Worm (Caenorhabditis elegans): ENCODE data around the gene F13B12.7.

F13B12.7 gene

DNA sequence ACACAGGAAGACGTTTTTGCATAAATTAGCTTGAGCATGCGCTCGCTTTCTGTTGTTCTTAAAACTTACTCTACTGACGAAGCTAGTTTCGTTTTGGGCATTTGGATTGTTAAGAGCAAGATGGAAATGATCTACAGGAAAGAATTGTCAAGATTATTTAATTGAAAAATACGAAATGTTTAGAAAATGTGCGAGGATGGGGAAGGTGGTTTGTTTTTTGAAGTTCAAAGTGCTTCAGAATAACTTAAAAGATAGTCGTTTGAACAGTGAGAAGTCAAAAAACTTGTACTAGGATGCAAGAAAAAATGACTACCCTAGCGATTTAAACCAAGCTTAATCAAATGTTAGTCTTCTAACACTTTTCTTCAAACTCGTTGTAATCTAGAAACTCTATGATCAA lies 13.5 kb downstream of the F13B12.7 start, which contains the start of gene srb-17:
srb-17 (minus strand) TSS at position 101 of the 400 bp plus-strand sequence.
- TF ChIP-seq nhr-12 (tag; optimal IDR thresholded peaks at IDR 0.05) (no peak), unc-39 (tag; optimal IDR thresholded peaks at IDR 0.05) (no peak), ceh-16 (tag; optimal IDR thresholded peaks at IDR 0.05) (no peak), egl-27 (tag; optimal IDR thresholded peaks at IDR 0.05) (no peak), nhr-23 (tag; optimal IDR thresholded peaks at IDR 0.05) (no peak), sma-3 (GFP tag; optimal IDR thresholded peaks at IDR 0.05) (no peak), sem-4 (tag; optimal IDR thresholded peaks at IDR 0.05) (no peak), unc-55 (GFP tag; optimal IDR thresholded peaks at IDR 0.05) (no peak), snpc-4 (tag; optimal IDR thresholded peaks at IDR 0.05) (no peak), sma-9 (GFP tag; optimal IDR thresholded peaks at IDR 0.05) (no peak), sma-9 (tag; optimal IDR thresholded peaks at IDR 0.05) (no peak), C34F6.9 (tag; optimal IDR thresholded peaks at IDR 0.05) (no peak), ztf-11 (tag; optimal IDR thresholded peaks at IDR 0.05) (no peak), nhr-10 (tag; optimal IDR thresholded peaks at IDR 0.05) (no peak), R02D3.7 (tag; optimal IDR thresholded peaks at IDR 0.05) (no peak)

DNA sequence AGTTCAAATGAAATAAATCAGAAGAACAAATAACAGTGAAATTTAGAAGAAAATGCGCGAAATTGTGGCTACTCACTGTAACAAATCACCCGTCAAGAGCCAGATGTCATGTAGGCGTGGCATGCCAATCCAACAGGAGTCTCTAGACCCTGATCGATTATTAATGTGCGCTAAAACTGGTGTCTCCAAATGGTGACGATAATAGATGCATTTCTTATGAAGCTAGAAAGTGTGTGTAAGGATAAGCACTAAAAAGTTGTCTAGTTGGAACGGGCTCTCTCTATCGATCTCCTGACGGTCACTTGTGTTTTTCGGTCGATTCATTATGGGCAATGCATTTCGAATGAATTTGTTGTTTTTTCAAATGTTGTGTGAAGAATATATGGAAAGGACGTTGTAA lies 18.2 kb downstream of the F13B12.7 start, which contains the start of gene mec-3:
mec-3 (minus strand) TSS at position 101 of the 400 bp plus-strand sequence.
- TF ChIP-seq unc-39 (tag; optimal IDR thresholded peaks at IDR 0.05) (no peak), unc-55 (GFP tag; optimal IDR thresholded peaks at IDR 0.05) (peak; percentile 66)

ce11 chrIV:10462608-10463007 lies 19.0 kb downstream of the F13B12.7 start:
- TF ChIP-seq mdl-1 (tag; optimal IDR thresholded peaks at IDR 0.05) (no peak), F13H6.1 (tag; optimal IDR thresholded peaks at IDR 0.05) (no peak), peb-1 (tag; optimal IDR thresholded peaks at IDR 0.05) (no peak), ztf-4 (tag; optimal IDR thresholded peaks at IDR 0.05) (no peak), blmp-1 (tag; optimal IDR thresholded peaks at IDR 0.05; ENCODE audit: insufficient read depth) (no peak)

DNA sequence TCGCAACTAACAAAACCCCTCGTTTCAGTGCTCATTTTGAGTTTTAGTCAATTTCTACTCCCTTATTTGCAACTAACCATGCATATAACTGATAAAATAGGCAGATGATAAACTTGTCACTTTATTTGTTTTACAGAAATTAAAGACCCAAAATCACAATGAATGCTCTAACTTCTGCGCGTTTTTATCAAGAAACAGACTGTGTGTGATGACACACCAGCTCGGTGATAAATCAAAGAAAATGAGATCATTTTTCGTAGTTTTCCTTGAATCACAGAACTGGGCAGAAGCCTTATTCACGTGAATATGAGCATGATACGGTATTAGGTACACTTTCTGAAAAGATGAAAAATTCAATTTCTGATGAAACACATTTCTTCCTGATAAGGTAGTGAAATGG lies 19.5 kb downstream of the F13B12.7 start:
- TF ChIP-seq sma-9 (GFP tag; optimal IDR thresholded peaks at IDR 0.05), result peak; percentile 79
- TF ChIP-seq sma-9 (tag; optimal IDR thresholded peaks at IDR 0.05), result no peak
- no peak for TF ChIP-seq nhr-129 (tag; optimal IDR thresholded peaks at IDR 0.05)
- TF ChIP-seq nhr-12 (tag; optimal IDR thresholded peaks at IDR 0.05), result no peak
- TF ChIP-seq sma-3 (GFP tag; optimal IDR thresholded peaks at IDR 0.05), result peak; percentile 17
- TF ChIP-seq ztf-11 (tag; optimal IDR thresholded peaks at IDR 0.05), result no peak
- peak; percentile 98 for TF ChIP-seq fos-1 (tag; optimal IDR thresholded peaks at IDR 0.05)
- no peak for TF ChIP-seq elt-1 (tag; optimal IDR thresholded peaks at IDR 0.05)
- TF ChIP-seq gmeb-1 (tag; optimal IDR thresholded peaks at IDR 0.05), result peak; percentile 62
- TF ChIP-seq egl-27 (tag; optimal IDR thresholded peaks at IDR 0.05), result no peak
- TF ChIP-seq crh-2 (tag; optimal IDR thresholded peaks at IDR 0.05), result peak; percentile 33
- TF ChIP-seq unc-55 (GFP tag; optimal IDR thresholded peaks at IDR 0.05), result no peak

ce11 chrIV:10463987-10464638 lies 20.5 kb downstream of the F13B12.7 start, which contains the start of gene ugt-43:
ugt-43 (plus strand) TSS chrIV:10464588.
- TF ChIP-seq F13H6.1 (tag; optimal IDR thresholded peaks at IDR 0.05) (no peak), ZK546.5 (tag; optimal IDR thresholded peaks at IDR 0.05) (no peak), ceh-16 (tag; optimal IDR thresholded peaks at IDR 0.05) (no peak), ceh-82 (tag; optimal IDR thresholded peaks at IDR 0.05) (no peak)

DNA sequence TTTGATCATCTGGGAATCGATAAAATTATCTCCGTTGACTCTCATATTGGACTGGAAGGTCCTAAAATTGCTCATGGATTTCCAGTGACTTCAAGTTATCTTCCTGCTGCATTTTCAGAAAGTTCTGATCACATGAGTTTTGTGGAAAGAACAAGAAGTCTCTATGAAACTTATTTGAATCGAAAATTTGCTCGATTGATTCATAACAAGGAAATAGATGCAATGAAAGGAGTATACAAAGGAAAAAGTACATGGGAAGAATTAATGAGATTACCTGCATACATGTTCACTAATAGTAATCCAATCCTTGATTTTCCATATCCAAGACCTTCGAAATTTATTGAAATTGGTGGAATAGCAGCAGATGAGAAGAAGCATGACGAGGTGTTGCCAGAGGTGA lies 22.2 kb downstream of the F13B12.7 start:
- no peak for TF ChIP-seq mbf-1 (tag; optimal IDR thresholded peaks at IDR 0.05)
- TF ChIP-seq dmd-4 (tag; optimal IDR thresholded peaks at IDR 0.05), result no peak
- TF ChIP-seq sma-9 (GFP tag; optimal IDR thresholded peaks at IDR 0.05), result no peak
- no peak for TF ChIP-seq sma-9 (tag; optimal IDR thresholded peaks at IDR 0.05)
- TF ChIP-seq crh-2 (tag; optimal IDR thresholded peaks at IDR 0.05), result no peak

DNA sequence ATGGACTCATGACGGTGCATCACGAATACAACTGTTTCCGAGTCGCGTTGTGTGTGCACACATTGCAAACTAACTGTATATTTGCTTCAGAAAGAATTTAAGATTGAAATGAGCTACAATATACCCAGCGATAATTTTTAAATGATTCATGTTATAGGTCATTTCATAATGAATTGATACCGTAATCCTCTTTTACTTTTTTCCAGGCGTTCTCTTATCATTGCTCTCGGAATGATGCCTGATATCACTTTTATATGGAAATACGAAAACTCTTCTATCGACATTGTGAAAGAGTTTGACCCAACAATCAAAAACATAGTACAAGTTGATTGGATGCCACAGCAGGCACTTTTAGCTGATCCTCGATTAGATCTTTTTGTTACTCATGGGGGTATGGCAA lies 22.8 kb downstream of the F13B12.7 start:
- TF ChIP-seq elt-1 (tag; optimal IDR thresholded peaks at IDR 0.05) (no peak), sma-9 (GFP tag; optimal IDR thresholded peaks at IDR 0.05) (peak; percentile 59), sma-9 (tag; optimal IDR thresholded peaks at IDR 0.05) (no peak), R02D3.7 (tag; optimal IDR thresholded peaks at IDR 0.05) (no peak), egl-27 (tag; optimal IDR thresholded peaks at IDR 0.05) (no peak), ztf-4 (tag; optimal IDR thresholded peaks at IDR 0.05) (no peak), elt-3 (tag; optimal IDR thresholded peaks at IDR 0.05) (no peak), mab-5 (tag; optimal IDR thresholded peaks at IDR 0.05) (no peak), fos-1 (tag; optimal IDR thresholded peaks at IDR 0.05) (peak; percentile 91), ztf-1 (GFP tag; conservative IDR thresholded peaks at IDR 0.05) (no peak)
